Fruit fly (Drosophila melanogaster) whole organism, embryonic: ENCODE data around the gene CG31249.
A peak's percentile ranks its signal among the peaks of the same experiment; 100 is the strongest.

Experiments used
- ATbp ChIP-seq: fragments of 200-800 bp; sonication (Bioruptor generic); optimal IDR thresholded peaks from 2 replicates; lab custom pipeline; 2017; ENCODE audit warnings: missing biosample characterization, mild to moderate bottlenecking, missing genetic modification characterization, missing genetic modification reagents
- BEAF-32 ChIP-seq: fragments of 200-800 bp; sonication (Bioruptor generic); optimal IDR thresholded peaks from 3 replicates; lab custom pipeline; 2017; ENCODE audit warnings: missing biosample characterization, missing genetic modification characterization, mild to moderate bottlenecking, moderate library complexity, missing genetic modification reagents
- BtbVII ChIP-seq: fragments of 200-800 bp; sonication (Bioruptor generic); optimal IDR thresholded peaks from 3 replicates; lab custom pipeline; 2017; ENCODE audit warnings: missing biosample characterization, mild to moderate bottlenecking, missing genetic modification characterization
- CG10147 ChIP-seq: fragments of 200-800 bp; sonication (Bioruptor generic); optimal IDR thresholded peaks from 2 replicates; lab custom pipeline; 2019; ENCODE audit warnings: missing biosample characterization, mild to moderate bottlenecking, missing genetic modification characterization, moderate library complexity
- CG10267 ChIP-seq: fragments of 200-800 bp; sonication (Bioruptor generic); optimal IDR thresholded peaks from 2 replicates; lab custom pipeline; 2018; ENCODE audit warnings: missing biosample characterization, mild to moderate bottlenecking, missing genetic modification characterization, moderate library complexity
- CG12236 ChIP-seq: fragments of 200-800 bp; sonication (Bioruptor generic); optimal IDR thresholded peaks from 2 replicates; lab custom pipeline; 2016; ENCODE audit warnings: missing biosample characterization, missing genetic modification characterization
- CG13775 ChIP-seq: fragments of 200-800 bp; sonication (Bioruptor generic); optimal IDR thresholded peaks from 3 replicates; lab custom pipeline; 2017; ENCODE audit warnings: missing biosample characterization, mild to moderate bottlenecking, missing genetic modification characterization
- CG18262 ChIP-seq: fragments of 200-800 bp; optimal IDR thresholded peaks from 3 replicates; lab custom pipeline; 2019; ENCODE audit warnings: missing biosample characterization, mild to moderate bottlenecking, missing genetic modification characterization, moderate library complexity
- CG2116 ChIP-seq: fragments of 200-800 bp; sonication (Bioruptor generic); optimal IDR thresholded peaks from 3 replicates; lab custom pipeline; 2018; ENCODE audit warnings: missing biosample characterization, mild to moderate bottlenecking, missing genetic modification characterization
- CG2120 ChIP-seq: fragments of 200-800 bp; sonication (Bioruptor generic); optimal IDR thresholded peaks from 3 replicates; lab custom pipeline; 2016; ENCODE audit warnings: missing biosample characterization, missing genetic modification characterization
- CG2712 ChIP-seq: fragments of 200-800 bp; optimal IDR thresholded peaks from 3 replicates; lab custom pipeline; 2019; ENCODE audit warnings: missing biosample characterization, mild to moderate bottlenecking, missing genetic modification characterization, moderate library complexity
- CG3726 ChIP-seq: fragments of 200-800 bp; sonication (Bioruptor generic); IDR thresholded peaks from 3 replicates; pipeline ENCODE4, ENCODE4 v1.3.6; 2022; ENCODE audit warnings: missing biosample characterization, missing genetic modification characterization
- CG3838 ChIP-seq: fragments of 200-800 bp; sonication (Bioruptor generic); optimal IDR thresholded peaks from 3 replicates; lab custom pipeline; 2016; ENCODE audit warnings: missing biosample characterization, missing genetic modification characterization
- CG4617 ChIP-seq: fragments of 200-800 bp; sonication (Bioruptor generic); optimal IDR thresholded peaks from 3 replicates; lab custom pipeline; 2016; ENCODE audit warnings: missing biosample characterization, missing genetic modification characterization, borderline replicate concordance
- CG5953 ChIP-seq: fragments of 200-800 bp; sonication (Bioruptor generic); IDR thresholded peaks from 2 replicates; pipeline ENCODE4 v1.3.6; 2022; ENCODE audit warnings: missing biosample characterization, missing genetic modification characterization
- CG8924 ChIP-seq: fragments of 200-800 bp; optimal IDR thresholded peaks from 3 replicates; lab custom pipeline; 2019; ENCODE audit warnings: missing biosample characterization, mild to moderate bottlenecking, missing genetic modification characterization, moderate library complexity
- CG9797 ChIP-seq: fragments of 200-800 bp; sonication (Bioruptor generic); optimal IDR thresholded peaks from 3 replicates; lab custom pipeline; 2018; ENCODE audit warnings: missing biosample characterization, mild to moderate bottlenecking, missing genetic modification characterization
- CHES-1-like ChIP-seq: fragments of 200-800 bp; sonication (Bioruptor generic); optimal IDR thresholded peaks from 2 replicates; lab custom pipeline; 2016; ENCODE audit warnings: missing biosample characterization, missing genetic modification characterization
- Dll ChIP-seq: fragments of 200-800 bp; sonication (Bioruptor generic); IDR thresholded peaks from 4 replicates; pipeline ENCODE4 v1.3.6; 2022; ENCODE audit warnings: missing biosample characterization, missing genetic modification characterization; ENCODE audit not compliant: partially characterized antibody
- Fer3 ChIP-seq: fragments of 200-800 bp; sonication (Bioruptor generic); optimal IDR thresholded peaks from 2 replicates; lab custom pipeline; 2018; ENCODE audit warnings: missing biosample characterization, mild to moderate bottlenecking, missing genetic modification characterization, moderate library complexity
- HLH4C ChIP-seq: fragments of 200-800 bp; sonication (Bioruptor generic); IDR thresholded peaks from 3 replicates; pipeline ENCODE4 v1.3.6; 2022; ENCODE audit warnings: missing biosample characterization, missing genetic modification characterization; ENCODE audit not compliant: partially characterized antibody
- HLHmδ ChIP-seq: fragments of 200-800 bp; sonication (Bioruptor generic); optimal IDR thresholded peaks from 2 replicates; lab custom pipeline; 2018; ENCODE audit warnings: missing biosample characterization, mild to moderate bottlenecking, missing genetic modification characterization, moderate library complexity
- Hand ChIP-seq: fragments of 200-800 bp; sonication (Bioruptor generic); optimal IDR thresholded peaks from 2 replicates; lab custom pipeline; 2017; ENCODE audit warnings: mild to moderate bottlenecking, missing biosample characterization, missing genetic modification reagents, missing genetic modification characterization
- HmgD ChIP-seq: fragments of 200-800 bp; sonication (Bioruptor generic); optimal IDR thresholded peaks from 3 replicates; lab custom pipeline; 2016; ENCODE audit warnings: missing biosample characterization, missing genetic modification characterization
- HmgZ ChIP-seq: fragments of 200-800 bp; sonication (Bioruptor generic); optimal IDR thresholded peaks from 2 replicates; lab custom pipeline; 2018; ENCODE audit warnings: missing biosample characterization, mild to moderate bottlenecking, missing genetic modification characterization
- Hr51 ChIP-seq, 2 experiments: fragments of 200-800 bp; sonication (Bioruptor generic); optimal IDR thresholded peaks; 2 replicates in 1 of 2; 3 replicates in 1 of 2; lab custom pipeline; 2016 to 2018; ENCODE audit warnings: missing biosample characterization in 2 of 2, missing genetic modification characterization in 2 of 2, mild to moderate bottlenecking in 1 of 2, moderate library complexity in 1 of 2
- Lhr ChIP-seq: fragments of 200-800 bp; sonication (Bioruptor generic); optimal IDR thresholded peaks from 3 replicates; lab custom pipeline; 2017; ENCODE audit warnings: mild to moderate bottlenecking, missing biosample characterization, missing genetic modification reagents, missing genetic modification characterization
- MBD-R2 ChIP-seq: fragments of 200-800 bp; sonication (Bioruptor generic); IDR thresholded peaks from 2 replicates; pipeline ENCODE4 v1.3.6; 2022; ENCODE audit warnings: missing biosample characterization, missing genetic modification characterization
- Med ChIP-seq: fragments of 200-800 bp; sonication (Bioruptor generic); peaks from one replicate; lab custom pipeline; 2016; ENCODE audit warnings: missing biosample characterization, missing genetic modification characterization, mild to moderate bottlenecking, inconsistent platforms, moderate library complexity
- Mes4 ChIP-seq: fragments of 200-800 bp; sonication (Bioruptor generic); optimal IDR thresholded peaks from 2 replicates; lab custom pipeline; 2016; ENCODE audit warnings: missing biosample characterization, missing genetic modification characterization
- Nf-YB ChIP-seq: fragments of 200-800 bp; sonication (Bioruptor generic); optimal IDR thresholded peaks from 3 replicates; lab custom pipeline; 2019; ENCODE audit warnings: missing biosample characterization, mild to moderate bottlenecking, missing genetic modification characterization, moderate library complexity
- NfI ChIP-seq: fragments of 200-800 bp; sonication (Bioruptor generic); optimal IDR thresholded peaks from 3 replicates; lab custom pipeline; 2018; ENCODE audit warnings: missing biosample characterization, mild to moderate bottlenecking, missing genetic modification characterization, moderate library complexity
- Sox100B ChIP-seq: fragments of 200-800 bp; sonication (Bioruptor generic); optimal IDR thresholded peaks from 3 replicates; lab custom pipeline; 2018; ENCODE audit warnings: missing biosample characterization, mild to moderate bottlenecking, missing genetic modification characterization
- Spps ChIP-seq: fragments of 200-800 bp; sonication (Bioruptor generic); optimal IDR thresholded peaks from 2 replicates; lab custom pipeline; 2018; ENCODE audit warnings: missing biosample characterization, mild to moderate bottlenecking, missing genetic modification characterization
- Usf ChIP-seq: fragments of 200-800 bp; sonication (Bioruptor generic); optimal IDR thresholded peaks from 2 replicates; lab custom pipeline; 2017; ENCODE audit warnings: missing genotype, missing biosample characterization, missing genetic modification characterization
- YL-1 ChIP-seq: fragments of 200-800 bp; sonication (Bioruptor generic); optimal IDR thresholded peaks from 3 replicates; lab custom pipeline; 2017; ENCODE audit warnings: missing biosample characterization, mild to moderate bottlenecking, missing genetic modification characterization
- ap ChIP-seq: fragments of 200-800 bp; sonication (Bioruptor generic); IDR thresholded peaks from 2 replicates; pipeline ENCODE4 v1.3.6; 2022; ENCODE audit warnings: missing biosample characterization, missing genetic modification characterization
- ato ChIP-seq: fragments of 200-800 bp; sonication (Bioruptor generic); IDR thresholded peaks from 2 replicates; pipeline ENCODE4 v1.3.6; 2022; ENCODE audit warnings: missing biosample characterization, missing genetic modification characterization; ENCODE audit not compliant: partially characterized antibody
- dmrt99B ChIP-seq: fragments of 200-800 bp; sonication (Bioruptor generic); optimal IDR thresholded peaks from 2 replicates; lab custom pipeline; 2018; ENCODE audit warnings: missing biosample characterization, mild to moderate bottlenecking, missing genetic modification characterization, moderate library complexity
- dysf ChIP-seq: fragments of 200-800 bp; sonication (Bioruptor generic); IDR thresholded peaks from 3 replicates; pipeline ENCODE4 v1.3.6; 2022; ENCODE audit warnings: missing biosample characterization, missing genetic modification characterization
- fu2 ChIP-seq: fragments of 200-800 bp; sonication (Bioruptor generic); optimal IDR thresholded peaks from 2 replicates; lab custom pipeline; 2016; ENCODE audit warnings: missing biosample characterization, missing genetic modification characterization
- pb ChIP-seq: fragments of 200-800 bp; sonication (Bioruptor generic); optimal IDR thresholded peaks from 3 replicates; lab custom pipeline; 2016; ENCODE audit warnings: missing biosample characterization, missing genetic modification characterization
- pnt ChIP-seq: fragments of 200-800 bp; sonication (Bioruptor generic); optimal IDR thresholded peaks from 3 replicates; lab custom pipeline; 2016; ENCODE audit warnings: missing biosample characterization, missing genetic modification characterization
- row ChIP-seq: fragments of 200-800 bp; sonication (Bioruptor generic); IDR thresholded peaks from 3 replicates; pipeline ENCODE4 v1.3.6; 2022; ENCODE audit warnings: missing biosample characterization, missing genetic modification characterization
- sc ChIP-seq, 3 experiments: fragments of >200 bp in 2 of 3; fragments of 200-800 bp in 1 of 3; sonication (Bioruptor generic) in 1 of 3; optimal IDR thresholded peaks; 2 replicates in 2 of 3; 3 replicates in 1 of 3; lab custom pipeline; 2017; ENCODE audit warnings: mild to moderate bottlenecking in 1 of 3, missing biosample characterization in 1 of 3, missing genetic modification characterization in 1 of 3, missing genetic modification reagents in 1 of 3
- scrt ChIP-seq: fragments of 200-800 bp; sonication (Bioruptor generic); optimal IDR thresholded peaks from 2 replicates; lab custom pipeline; 2018; ENCODE audit warnings: missing biosample characterization, mild to moderate bottlenecking, missing genetic modification characterization, moderate library complexity
- tap ChIP-seq: fragments of 200-800 bp; optimal IDR thresholded peaks from 3 replicates; lab custom pipeline; 2019; ENCODE audit warnings: missing biosample characterization, mild to moderate bottlenecking, missing genetic modification characterization, moderate library complexity
- trem ChIP-seq: fragments of 200-800 bp; optimal IDR thresholded peaks from 3 replicates; lab custom pipeline; 2019; ENCODE audit warnings: missing biosample characterization, mild to moderate bottlenecking, missing genetic modification characterization, moderate library complexity
- wdn ChIP-seq: fragments of 200-800 bp; sonication (Bioruptor generic); IDR thresholded peaks from 2 replicates; pipeline ENCODE4 v1.3.6; 2022; ENCODE audit warnings: missing biosample characterization, missing genetic modification characterization

Gene CG31249

dm6 chr3R:17670857-17671336 is 16.0 kb downstream of the CG31249 start, which contains the start of the genes CG7523 and Mps1 (continued):
- TF ChIP-seq Mes4 (GFP tag; lab: Kevin White, UChicago): no peak
- TF ChIP-seq dysf (GFP tag; lab: Robert Waterston, UW): no peak
- TF ChIP-seq CG9797: peak; percentile 53
- no peak for TF ChIP-seq Hand (GFP tag; lab: Kevin White, UChicago)
- TF ChIP-seq CG5953: no peak
- TF ChIP-seq Sox100B (GFP tag; lab: Kevin White, UChicago): no peak
- TF ChIP-seq fu2 (GFP tag; lab: Kevin White, UChicago): no peak
- peak; percentile 12 for TF ChIP-seq Med
- peak; percentile 47 for TF ChIP-seq YL-1 (GFP tag; lab: Kevin White, UChicago)
- peak; percentile 63 for TF ChIP-seq HmgZ
- peak; percentile 33 for TF ChIP-seq Nf-YB
- no peak for TF ChIP-seq pb (GFP tag; lab: Kevin White, UChicago)
- TF ChIP-seq sc (optimal IDR thresholded peaks at IDR 0.05; lab: Kevin White, UChicago): no peak
- peak; percentile 29 for TF ChIP-seq sc (GFP tag; optimal IDR thresholded peaks at IDR 0.05; lab: Kevin White, UChicago)
- no peak for TF ChIP-seq HLHmδ (GFP tag; lab: Kevin White, UChicago)
- no peak for TF ChIP-seq NfI
- TF ChIP-seq BEAF-32 (GFP tag; lab: Kevin White, UChicago): peak; percentile 36
- no peak for TF ChIP-seq CG10147 (GFP tag; lab: Kevin White, UChicago)
- no peak for TF ChIP-seq Spps
- TF ChIP-seq row (GFP tag; lab: Robert Waterston, UW): peak; percentile 29; the same call in 1 of the 3 replicates
- no peak for TF ChIP-seq Hr51 (GFP tag; optimal IDR thresholded peaks at IDR 0.05; lab: Kevin White, UChicago)
- peak; percentile 63 for TF ChIP-seq MBD-R2 (GFP tag; lab: Robert Waterston, UW)
- no peak for TF ChIP-seq scrt (GFP tag; lab: Kevin White, UChicago)
- TF ChIP-seq CG2120 (GFP tag; lab: Kevin White, UChicago): no peak
- TF ChIP-seq Lhr (GFP tag; lab: Kevin White, UChicago): peak; percentile 90
- no peak for TF ChIP-seq BtbVII (GFP tag; lab: Kevin White, UChicago)
- TF ChIP-seq CG12236 (GFP tag; lab: Kevin White, UChicago): no peak
- peak; percentile 82 for TF ChIP-seq trem (tag; lab: Kevin White, UChicago)
- peak; percentile 67 for TF ChIP-seq CG8924 (tag; lab: Kevin White, UChicago)
- no peak for TF ChIP-seq pnt
- no peak for TF ChIP-seq ato (GFP tag; lab: Robert Waterston, UW)
- no peak for TF ChIP-seq Usf (GFP tag; lab: Kevin White, UChicago)
- peak; percentile 68 for TF ChIP-seq CG10267
- 0 out of 4 replicates have a peak, but pooled peaks have one; percentile 22 for TF ChIP-seq Dll (GFP tag; lab: Robert Waterston, UW)
- no peak for TF ChIP-seq Fer3
- peak; percentile 51 for TF ChIP-seq CG4617 (GFP tag; lab: Kevin White, UChicago)
- no peak for TF ChIP-seq HLH4C (GFP tag; lab: Robert Waterston, UW)
- no peak for TF ChIP-seq dmrt99B (tag; lab: Kevin White, UChicago)
- peak; percentile 68 for TF ChIP-seq CG2116 (GFP tag; lab: Kevin White, UChicago)
- TF ChIP-seq CG2712 (tag; lab: Kevin White, UChicago): peak; percentile 38
- TF ChIP-seq HmgD (GFP tag; lab: Kevin White, UChicago): no peak
- TF ChIP-seq CG3838 (GFP tag; lab: Kevin White, UChicago): no peak
- peak; percentile 27 for TF ChIP-seq CG18262 (tag; lab: Kevin White, UChicago)
- TF ChIP-seq wdn (GFP tag; lab: Robert Waterston, UW): no peak
- TF ChIP-seq ATbp (GFP tag; lab: Kevin White, UChicago): no peak
- TF ChIP-seq CG3726 (GFP tag; lab: Robert Waterston, UW): no peak
- no peak for TF ChIP-seq CG13775 (GFP tag; lab: Kevin White, UChicago)
- TF ChIP-seq tap (tag; lab: Kevin White, UChicago): no peak
- peak; percentile 41 for TF ChIP-seq CHES-1-like (GFP tag; lab: Kevin White, UChicago)
- no peak for TF ChIP-seq ap (GFP tag; lab: Robert Waterston, UW)
